Fruit fly (Drosophila melanogaster) whole organism, embryonic: ENCODE measurements around the gene CG8958.

Source experiments
- Aef1 ChIP-seq: fragments of 200-800 bp; sonication (Bioruptor generic); IDR thresholded peaks from 3 replicates; pipeline ENCODE4 v1.3.6; 2022; ENCODE audit warnings: missing biosample characterization, missing genetic modification characterization
- Asciz ChIP-seq: fragments of 200-800 bp; sonication (Bioruptor generic); optimal IDR thresholded peaks from 2 replicates; lab custom pipeline; 2017; ENCODE audit warnings: missing biosample characterization, mild to moderate bottlenecking, missing genetic modification characterization, missing genetic modification reagents
- C15 ChIP-seq: fragments of 200-800 bp; sonication (Bioruptor generic); IDR thresholded peaks from 3 replicates; pipeline ENCODE4 v1.3.6; 2022; ENCODE audit warnings: missing biosample characterization, missing genetic modification characterization
- CG11696 ChIP-seq: fragments of 200-800 bp; sonication (Bioruptor generic); IDR thresholded peaks from 2 replicates; pipeline ENCODE4 v1.3.6; 2022; ENCODE audit warnings: missing biosample characterization, missing genetic modification characterization
- CG12942 ChIP-seq: fragments of 200-800 bp; sonication (Bioruptor generic); optimal IDR thresholded peaks from 3 replicates; lab custom pipeline; 2016; ENCODE audit warnings: missing biosample characterization, missing genetic modification characterization
- CG14710 ChIP-seq: fragments of 200-800 bp; sonication (Bioruptor generic); optimal IDR thresholded peaks from 3 replicates; lab custom pipeline; 2019; ENCODE audit warnings: missing biosample characterization, mild to moderate bottlenecking, missing genetic modification characterization, moderate library complexity
- CG15696 ChIP-seq: fragments of 200-800 bp; sonication (Bioruptor generic); optimal IDR thresholded peaks from 2 replicates; lab custom pipeline; 2019; ENCODE audit warnings: missing biosample characterization, mild to moderate bottlenecking, missing genetic modification characterization, moderate library complexity
- CG1647 ChIP-seq: fragments of 200-800 bp; sonication (Bioruptor generic); optimal IDR thresholded peaks from 3 replicates; lab custom pipeline; 2016; ENCODE audit warnings: missing biosample characterization, missing genetic modification characterization
- CG2116 ChIP-seq: fragments of 200-800 bp; sonication (Bioruptor generic); optimal IDR thresholded peaks from 3 replicates; lab custom pipeline; 2018; ENCODE audit warnings: missing biosample characterization, mild to moderate bottlenecking, missing genetic modification characterization
- CG2129 ChIP-seq: fragments of 200-800 bp; sonication (Bioruptor generic); IDR thresholded peaks from 2 replicates; pipeline ENCODE4 v1.3.6; 2022; ENCODE audit warnings: missing biosample characterization, missing genetic modification characterization; ENCODE audit not compliant: partially characterized antibody
- CG32772 ChIP-seq: fragments of 200-800 bp; sonication (Bioruptor generic); IDR thresholded peaks from 2 replicates; pipeline ENCODE4 v1.3.6; 2022; ENCODE audit warnings: missing biosample characterization, missing genetic modification characterization
- CG42726 ChIP-seq: fragments of 200-800 bp; sonication (Bioruptor generic); IDR thresholded peaks from 2 replicates; pipeline ENCODE4 v1.3.6; 2022; ENCODE audit warnings: missing biosample characterization, missing genetic modification characterization; ENCODE audit not compliant: partially characterized antibody
- CG4820 ChIP-seq: fragments of 200-800 bp; sonication (Bioruptor generic); optimal IDR thresholded peaks from 3 replicates; lab custom pipeline; 2016; ENCODE audit warnings: missing biosample characterization, missing genetic modification characterization
- CG4854 ChIP-seq: fragments of 200-800 bp; sonication (Bioruptor generic); optimal IDR thresholded peaks from 2 replicates; lab custom pipeline; 2016; ENCODE audit warnings: missing biosample characterization, missing genetic modification characterization, inconsistent platforms
- CG6791 ChIP-seq: fragments of 200-800 bp; sonication (Bioruptor generic); IDR thresholded peaks from 3 replicates; pipeline ENCODE4 v1.3.6; 2022; ENCODE audit warnings: missing biosample characterization, missing genetic modification characterization; ENCODE audit not compliant: partially characterized antibody
- CG6854 ChIP-seq: fragments of 200-800 bp; sonication (Bioruptor generic); optimal IDR thresholded peaks from 3 replicates; lab custom pipeline; 2017; ENCODE audit warnings: missing biosample characterization, mild to moderate bottlenecking, missing genetic modification characterization
- CG7357 ChIP-seq: fragments of 200-800 bp; sonication (Bioruptor generic); IDR thresholded peaks from 3 replicates; pipeline ENCODE4 v1.3.6; 2022; ENCODE audit warnings: missing biosample characterization, missing genetic modification characterization
- CG8089 ChIP-seq: fragments of 200-800 bp; sonication (Bioruptor generic); optimal IDR thresholded peaks from 3 replicates; lab custom pipeline; 2016; ENCODE audit warnings: missing biosample characterization, missing genetic modification characterization
- CG9797 ChIP-seq: fragments of 200-800 bp; sonication (Bioruptor generic); optimal IDR thresholded peaks from 3 replicates; lab custom pipeline; 2018; ENCODE audit warnings: missing biosample characterization, mild to moderate bottlenecking, missing genetic modification characterization
- CG9932 ChIP-seq: fragments of 200-800 bp; sonication (Bioruptor generic); IDR thresholded peaks from 2 replicates; pipeline ENCODE4 v1.3.6; 2022; ENCODE audit warnings: missing biosample characterization, missing genetic modification characterization
- CrebB ChIP-seq: fragments of 200-800 bp; sonication (Bioruptor generic); optimal IDR thresholded peaks from 3 replicates; lab custom pipeline; 2018; ENCODE audit warnings: missing biosample characterization, mild to moderate bottlenecking, missing genetic modification characterization
- Doc2 ChIP-seq: fragments of 200-800 bp; sonication (Bioruptor generic); IDR thresholded peaks from 2 replicates; pipeline ENCODE4 v1.3.6; 2022; ENCODE audit warnings: missing biosample characterization, missing genetic modification characterization
- Doc3 ChIP-seq: fragments of 200-800 bp; sonication (Bioruptor generic); IDR thresholded peaks from 3 replicates; pipeline ENCODE4 v1.3.6; 2022; ENCODE audit warnings: missing biosample characterization, missing genetic modification characterization; ENCODE audit not compliant: partially characterized antibody
- Lhr ChIP-seq: fragments of 200-800 bp; sonication (Bioruptor generic); optimal IDR thresholded peaks from 3 replicates; lab custom pipeline; 2017; ENCODE audit warnings: mild to moderate bottlenecking, missing biosample characterization, missing genetic modification reagents, missing genetic modification characterization
- Sry-β ChIP-seq: fragments of 200-800 bp; sonication (Bioruptor generic); optimal IDR thresholded peaks from 2 replicates; lab custom pipeline; 2018; ENCODE audit warnings: missing biosample characterization, mild to moderate bottlenecking, missing genetic modification characterization, moderate library complexity
- Ssrp ChIP-seq: fragments of 200-800 bp; sonication (Bioruptor generic); optimal IDR thresholded peaks from 2 replicates; lab custom pipeline; 2018; ENCODE audit warnings: missing biosample characterization, mild to moderate bottlenecking, missing genetic modification characterization, moderate library complexity
- Stat92E ChIP-seq, 3 experiments: fragments of >200 bp in 2 of 3; fragments of 200-800 bp in 1 of 3; sonication (Bioruptor generic) in 1 of 3; optimal IDR thresholded peaks; 2 replicates each; lab custom pipeline; 2017 to 2019; ENCODE audit warnings: missing biosample characterization in 3 of 3, missing genetic modification characterization in 3 of 3, mild to moderate bottlenecking in 1 of 3, moderate library complexity in 1 of 3
- Vsx1 ChIP-seq: fragments of 200-800 bp; sonication (Bioruptor generic); optimal IDR thresholded peaks from 2 replicates; lab custom pipeline; 2017; ENCODE audit warnings: missing biosample characterization, mild to moderate bottlenecking, missing genetic modification characterization, missing genetic modification reagents
- ab ChIP-seq: fragments of 200-800 bp; sonication (Bioruptor generic); optimal IDR thresholded peaks from 2 replicates; lab custom pipeline; 2016; ENCODE audit warnings: missing biosample characterization, missing genetic modification characterization
- bbx ChIP-seq: fragments of 200-800 bp; sonication (Bioruptor generic); IDR thresholded peaks from 2 replicates; pipeline ENCODE4 v1.3.6; 2022; ENCODE audit warnings: missing biosample characterization, missing genetic modification characterization; ENCODE audit not compliant: partially characterized antibody
- cas ChIP-seq: fragments of 200-800 bp; sonication (Bioruptor generic); IDR thresholded peaks from 2 replicates; pipeline ENCODE4 v1.3.6; 2022; ENCODE audit warnings: missing biosample characterization, missing genetic modification characterization
- dm ChIP-seq: fragments of 200-800 bp; sonication (Bioruptor generic); optimal IDR thresholded peaks from 3 replicates; lab custom pipeline; 2016; ENCODE audit warnings: missing biosample characterization, missing genetic modification characterization
- eve ChIP-seq, 2 experiments: fragments of >200 bp; optimal IDR thresholded peaks; 2 replicates each; lab custom pipeline; 2017; ENCODE audit warnings: missing biosample characterization in 2 of 2, missing genetic modification characterization in 2 of 2
- fd64A ChIP-seq: fragments of 200-800 bp; sonication (Bioruptor generic); optimal IDR thresholded peaks from 3 replicates; lab custom pipeline; 2018; ENCODE audit warnings: missing biosample characterization, mild to moderate bottlenecking, missing genetic modification characterization
- fu2 ChIP-seq: fragments of 200-800 bp; sonication (Bioruptor generic); optimal IDR thresholded peaks from 2 replicates; lab custom pipeline; 2016; ENCODE audit warnings: missing biosample characterization, missing genetic modification characterization
- jing ChIP-seq: fragments of 200-800 bp; sonication (Bioruptor generic); optimal IDR thresholded peaks from 2 replicates; lab custom pipeline; 2018; ENCODE audit warnings: missing biosample characterization, mild to moderate bottlenecking, missing genetic modification characterization
- kni ChIP-seq: fragments of 200-800 bp; sonication (Bioruptor generic); optimal IDR thresholded peaks from 3 replicates; lab custom pipeline; 2017; ENCODE audit warnings: mild to moderate bottlenecking, missing biosample characterization, missing genetic modification reagents, missing genetic modification characterization
- knrl ChIP-seq: fragments of 200-800 bp; sonication (Bioruptor generic); IDR thresholded peaks from 3 replicates; pipeline ENCODE4 v1.3.6; 2022; ENCODE audit warnings: missing biosample characterization, missing genetic modification characterization; ENCODE audit not compliant: partially characterized antibody
- lmd ChIP-seq: fragments of 200-800 bp; sonication (Bioruptor generic); IDR thresholded peaks from 2 replicates; pipeline ENCODE4 v1.3.6; 2022; ENCODE audit warnings: missing biosample characterization, missing genetic modification characterization
- maf-S ChIP-seq: fragments of 200-800 bp; sonication (Bioruptor generic); optimal IDR thresholded peaks from 2 replicates; lab custom pipeline; 2016; ENCODE audit warnings: missing biosample characterization, missing genetic modification characterization
- pnt ChIP-seq: fragments of 200-800 bp; sonication (Bioruptor generic); optimal IDR thresholded peaks from 3 replicates; lab custom pipeline; 2016; ENCODE audit warnings: missing biosample characterization, missing genetic modification characterization
- scrt ChIP-seq: fragments of 200-800 bp; sonication (Bioruptor generic); optimal IDR thresholded peaks from 2 replicates; lab custom pipeline; 2018; ENCODE audit warnings: missing biosample characterization, mild to moderate bottlenecking, missing genetic modification characterization, moderate library complexity
- sens ChIP-seq: fragments of 200-800 bp; sonication (Bioruptor generic); peaks from one replicate; lab custom pipeline; 2016; ENCODE audit warnings: missing biosample characterization, missing genetic modification characterization
- seq ChIP-seq: fragments of 200-800 bp; sonication (Bioruptor generic); IDR thresholded peaks from 2 replicates; pipeline ENCODE4 v1.3.6; 2022; ENCODE audit warnings: missing biosample characterization, missing genetic modification characterization
- slbo ChIP-seq: fragments of 200-800 bp; sonication (Bioruptor generic); IDR thresholded peaks from 2 replicates; pipeline ENCODE4 v1.3.6; 2022; ENCODE audit warnings: missing biosample characterization, missing genetic modification characterization
- so ChIP-seq: fragments of 200-800 bp; sonication (Bioruptor generic); IDR thresholded peaks from 3 replicates; pipeline ENCODE4 v1.3.6; 2022; ENCODE audit warnings: missing biosample characterization, missing genetic modification characterization
- tll ChIP-seq, 2 experiments: fragments of 200-800 bp in 1 of 2; fragments of >200 bp in 1 of 2; sonication (Bioruptor generic) in 1 of 2; optimal IDR thresholded peaks; 2 replicates each; lab custom pipeline; 2017 to 2019; ENCODE audit warnings: missing biosample characterization in 2 of 2, missing genetic modification characterization in 2 of 2, mild to moderate bottlenecking in 1 of 2, moderate library complexity in 1 of 2
- toy ChIP-seq: fragments of 200-800 bp; sonication (Bioruptor generic); IDR thresholded peaks from 2 replicates; pipeline ENCODE4 v1.3.6; 2022; ENCODE audit warnings: missing biosample characterization, missing genetic modification characterization
- ttk ChIP-seq: fragments of 200-800 bp; sonication (Bioruptor generic); IDR thresholded peaks from 2 replicates; pipeline ENCODE4 v2.1.2; 2022; ENCODE audit warnings: missing biosample characterization, missing genetic modification characterization

The CG8958 gene

dm6 chrX:16102338-16103218 lies 19.5 kb downstream of the CG8958 start (continued):
- no peak; the same call in 1 of the 2 replicates for TF ChIP-seq lmd (GFP tag; lab: Robert Waterston, UW)
- TF ChIP-seq dm (GFP tag; lab: Kevin White, UChicago), result no peak
- no peak for TF ChIP-seq sens (GFP tag; lab: Kevin White, UChicago)
- no peak for TF ChIP-seq Doc3 (GFP tag; lab: Robert Waterston, UW)
- no peak for TF ChIP-seq CG42726 (GFP tag; lab: Robert Waterston, UW)
- TF ChIP-seq CG6854 (GFP tag; lab: Kevin White, UChicago), result no peak
- no peak for TF ChIP-seq cas (GFP tag; lab: Robert Waterston, UW)
- TF ChIP-seq so (GFP tag; lab: Robert Waterston, UW), result no peak
- no peak for TF ChIP-seq bbx (GFP tag; lab: Robert Waterston, UW)
- no peak for TF ChIP-seq ttk (GFP tag; lab: Robert Waterston, UW)
- no peak for TF ChIP-seq CG9797 (GFP tag; lab: Kevin White, UChicago)
- no peak for TF ChIP-seq CG14710 (tag; lab: Kevin White, UChicago)
- no peak for TF ChIP-seq CG2116
- no peak for TF ChIP-seq Asciz (GFP tag; lab: Kevin White, UChicago)
- TF ChIP-seq Vsx1 (GFP tag; lab: Kevin White, UChicago), result no peak
- TF ChIP-seq fd64A (GFP tag; lab: Kevin White, UChicago), result no peak
- no peak for TF ChIP-seq CG32772
- no peak for TF ChIP-seq Lhr (GFP tag; lab: Kevin White, UChicago)
- TF ChIP-seq kni (GFP tag; lab: Kevin White, UChicago), result no peak
- no peak for TF ChIP-seq tll (GFP tag; optimal IDR thresholded peaks at IDR 0.05; lab: Kevin White, UChicago)
- TF ChIP-seq CG2129 (GFP tag; lab: Robert Waterston, UW), result no peak
- no peak for TF ChIP-seq pnt (GFP tag; lab: Kevin White, UChicago)
- TF ChIP-seq fu2, result peak; percentile 4
- TF ChIP-seq CG4854, result no peak
- TF ChIP-seq CG7357 (GFP tag; lab: Robert Waterston, UW), result no peak
- no peak for TF ChIP-seq CG1647 (GFP tag; lab: Kevin White, UChicago)
- TF ChIP-seq Ssrp (tag; lab: Kevin White, UChicago), result no peak
- TF ChIP-seq scrt, result no peak
- TF ChIP-seq seq (GFP tag; lab: Robert Waterston, UW), result no peak
- TF ChIP-seq CG9932 (GFP tag; lab: Robert Waterston, UW), result peak; percentile 40; the same call in 1 of the 2 replicates
- TF ChIP-seq Sry-β (GFP tag; lab: Kevin White, UChicago), result no peak
- TF ChIP-seq CG12942 (GFP tag; lab: Kevin White, UChicago), result no peak
- no peak for TF ChIP-seq ab
- TF ChIP-seq CG6791 (GFP tag; lab: Robert Waterston, UW), result no peak
- no peak for TF ChIP-seq jing
- peak; percentile 63 for TF ChIP-seq slbo (GFP tag; lab: Robert Waterston, UW)
- TF ChIP-seq CG8089 (GFP tag; lab: Kevin White, UChicago), result no peak
- no peak for TF ChIP-seq CG15696 (tag; lab: Kevin White, UChicago)
- no peak for TF ChIP-seq maf-S
- peak; percentile 41; the same call in 2 of the 3 replicates for TF ChIP-seq Aef1 (GFP tag; lab: Robert Waterston, UW)
- no peak for TF ChIP-seq C15 (GFP tag; lab: Robert Waterston, UW)
- no peak for TF ChIP-seq Doc2 (GFP tag; lab: Robert Waterston, UW)
- no peak for TF ChIP-seq Stat92E (GFP tag; optimal IDR thresholded peaks at IDR 0.05; lab: Kevin White, UChicago)
- no peak for TF ChIP-seq eve (GFP tag; optimal IDR thresholded peaks at IDR 0.05; lab: Kevin White, UChicago)
- no peak for TF ChIP-seq CG4820
- no peak for TF ChIP-seq toy
- no peak for TF ChIP-seq CrebB (tag; lab: Kevin White, UChicago)
- TF ChIP-seq knrl, result no peak
- TF ChIP-seq CG11696 (GFP tag; lab: Robert Waterston, UW), result no peak
